Worm (Caenorhabditis elegans) whole organism, L4 larva: ENCODE results near the gene Y17D7B.10.
A peak's percentile ranks its signal among the peaks of the same experiment; 100 is the strongest.

ENCODE experiments used
- ceh-82 ChIP-seq: sonication (generic microtip); optimal IDR thresholded peaks from 2 replicates; lab custom pipeline; 2017; ENCODE audit warnings: missing biosample characterization, missing genetic modification characterization
- cey-2 ChIP-seq: sonication (generic microtip); optimal IDR thresholded peaks from 3 replicates; lab custom pipeline; 2017; ENCODE audit warnings: missing genetic modification characterization, mild to moderate bottlenecking, missing compliant biosample characterization, antibody characterized with exemption, borderline replicate concordance; ENCODE audit not compliant: insufficient read depth
- daf-12 ChIP-seq: fragments of 150-350 bp; optimal IDR thresholded peaks from 2 replicates; lab custom pipeline; 2014; ENCODE audit warnings: missing biosample characterization, missing genetic modification reagents, missing genetic modification characterization
- fos-1 ChIP-seq: fragments of 150-350 bp; optimal IDR thresholded peaks from 2 replicates; lab custom pipeline; 2014; ENCODE audit warnings: missing biosample characterization, missing genetic modification characterization
- lin-13 ChIP-seq: fragments of 150-350 bp; optimal IDR thresholded peaks from 2 replicates; lab custom pipeline; 2014; ENCODE audit warnings: missing biosample characterization, missing genetic modification reagents, missing genetic modification characterization
- lin-39 ChIP-seq: fragments of 150-350 bp; optimal IDR thresholded peaks from 2 replicates; lab custom pipeline; 2014; ENCODE audit warnings: missing biosample characterization, missing genetic modification reagents, missing genetic modification characterization
- lsy-2 ChIP-seq, 2 experiments: fragments of 150-350 bp in 1 of 2; sonication (generic microtip) in 1 of 2; optimal IDR thresholded peaks; 2 replicates each; lab custom pipeline; 2014 to 2017; ENCODE audit warnings: missing biosample characterization in 2 of 2, missing genetic modification characterization in 2 of 2
- nhr-11 ChIP-seq: fragments of 150-350 bp; optimal IDR thresholded peaks from 2 replicates; lab custom pipeline; 2014; ENCODE audit warnings: missing biosample characterization, missing genetic modification characterization
- nhr-48 ChIP-seq: sonication (generic microtip); optimal IDR thresholded peaks from 2 replicates; lab custom pipeline; 2016; ENCODE audit warnings: mild to moderate bottlenecking, missing genetic modification characterization, missing compliant biosample characterization
- tag-97 ChIP-seq: fragments of 200-800 bp; sonication (Bioruptor generic); IDR thresholded peaks from 2 replicates; pipeline ENCODE4 v1.3.6; 2022; ENCODE audit warnings: missing genetic modification characterization, missing compliant biosample characterization

DNA sequence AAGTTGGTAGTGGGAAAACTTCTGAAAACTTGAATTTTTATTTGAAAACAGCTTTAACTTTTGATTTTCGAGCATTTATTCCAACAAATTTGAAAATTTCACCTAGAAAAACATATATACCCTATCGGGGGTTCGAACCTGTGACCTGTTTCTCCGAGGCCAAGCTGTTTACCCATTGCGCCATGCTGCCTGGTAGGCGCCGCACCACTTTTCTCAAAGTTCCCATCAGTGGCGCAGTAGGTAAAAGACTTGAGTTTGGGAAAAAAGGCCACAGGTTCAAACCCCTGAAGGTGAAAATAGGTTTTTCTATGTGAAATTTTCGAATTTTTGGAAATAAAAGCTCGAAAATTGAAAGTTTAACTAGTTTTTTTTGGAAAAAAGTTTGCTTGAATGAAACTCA lies 2.9 kb upstream of the Y17D7B.10 start:
- TF ChIP-seq ceh-82 (no peak), tag-97 (GFP tag; lab: Robert Waterston, UW) (no peak), nhr-48 (no peak), lin-39 (tag; lab: Kevin White, UChicago) (no peak), fos-1 (tag; lab: Kevin White, UChicago) (no peak), lin-13 (GFP tag; lab: Kevin White, UChicago) (peak; percentile 49), nhr-11 (tag; lab: Kevin White, UChicago) (no peak), lsy-2 (tag; optimal IDR thresholded peaks at IDR 0.05; lab: Kevin White, UChicago) (no peak), cey-2 (tag; lab: Kevin White, UChicago) (no peak), daf-12 (no peak)
